Worm (Caenorhabditis elegans): ENCODE results near the gene fan-1.

- TF ChIP-seq pqm-1 (tag; optimal IDR thresholded peaks at IDR 0.05), result no peak
- TF ChIP-seq ztf-11 (tag; optimal IDR thresholded peaks at IDR 0.05), result no peak
- no peak for TF ChIP-seq lin-15B (tag; optimal IDR thresholded peaks at IDR 0.05)
- no peak for TF ChIP-seq aly-2 (tag; optimal IDR thresholded peaks at IDR 0.05)
Observed at ce11 chrIV:6597298-6597697, 48.8 kb downstream of the fan-1 start, which contains the start of gene F38A5.6.
